Fruit fly (Drosophila melanogaster) whole organism, embryonic: ENCODE data around the gene CG6959.

Experiments
- Ada2b ChIP-seq: fragments of 200-800 bp; sonication (Bioruptor generic); IDR thresholded peaks from 2 replicates; pipeline ENCODE4 v1.3.6; 2022; ENCODE audit warnings: missing biosample characterization, missing genetic modification characterization
- C15 ChIP-seq: fragments of 200-800 bp; sonication (Bioruptor generic); IDR thresholded peaks from 3 replicates; pipeline ENCODE4 v1.3.6; 2022; ENCODE audit warnings: missing biosample characterization, missing genetic modification characterization
- CG10979 ChIP-seq: fragments of 200-800 bp; sonication (Bioruptor generic); optimal IDR thresholded peaks from 2 replicates; lab custom pipeline; 2018; ENCODE audit warnings: missing biosample characterization, mild to moderate bottlenecking, missing genetic modification characterization, moderate library complexity
- CG11456 ChIP-seq: fragments of 200-800 bp; sonication (Bioruptor generic); IDR thresholded peaks from 3 replicates; pipeline ENCODE4 v1.3.6; 2022; ENCODE audit warnings: missing biosample characterization, missing genetic modification characterization
- CG12769 ChIP-seq: fragments of 200-800 bp; sonication (Bioruptor generic); optimal IDR thresholded peaks from 2 replicates; lab custom pipeline; 2019; ENCODE audit warnings: missing biosample characterization, mild to moderate bottlenecking, missing genetic modification characterization, moderate library complexity
- CG15514 ChIP-seq: fragments of 200-800 bp; sonication (Bioruptor generic); optimal IDR thresholded peaks from 3 replicates; lab custom pipeline; 2017; ENCODE audit warnings: missing biosample characterization, missing genetic modification characterization, mild to moderate bottlenecking, moderate library complexity, missing genetic modification reagents
- CG17802 ChIP-seq: fragments of 200-800 bp; sonication (Bioruptor generic); optimal IDR thresholded peaks from 2 replicates; lab custom pipeline; 2018; ENCODE audit warnings: missing biosample characterization, mild to moderate bottlenecking, missing genetic modification characterization, moderate library complexity
- CG2116 ChIP-seq: fragments of 200-800 bp; sonication (Bioruptor generic); optimal IDR thresholded peaks from 3 replicates; lab custom pipeline; 2018; ENCODE audit warnings: missing biosample characterization, mild to moderate bottlenecking, missing genetic modification characterization
- CG2712 ChIP-seq: fragments of 200-800 bp; optimal IDR thresholded peaks from 3 replicates; lab custom pipeline; 2019; ENCODE audit warnings: missing biosample characterization, mild to moderate bottlenecking, missing genetic modification characterization, moderate library complexity
- CG2875 ChIP-seq: fragments of 200-800 bp; sonication (Bioruptor generic); optimal IDR thresholded peaks from 2 replicates; lab custom pipeline; 2017; ENCODE audit warnings: missing biosample characterization, mild to moderate bottlenecking, missing genetic modification characterization, missing genetic modification reagents
- CG2889 ChIP-seq: fragments of 200-800 bp; sonication (Bioruptor generic); IDR thresholded peaks from 3 replicates; pipeline ENCODE4 v1.3.6; 2022; ENCODE audit warnings: missing biosample characterization, missing genetic modification characterization
- CG30403 ChIP-seq: fragments of 200-800 bp; sonication (Bioruptor generic); optimal IDR thresholded peaks from 3 replicates; lab custom pipeline; 2016; ENCODE audit warnings: missing biosample characterization, missing genetic modification characterization
- CG31224 ChIP-seq: fragments of 200-800 bp; sonication (Bioruptor generic); IDR thresholded peaks from 2 replicates; pipeline ENCODE4 v1.3.6; 2022; ENCODE audit warnings: missing biosample characterization, missing genetic modification characterization
- CG42726 ChIP-seq: fragments of 200-800 bp; sonication (Bioruptor generic); IDR thresholded peaks from 2 replicates; pipeline ENCODE4 v1.3.6; 2022; ENCODE audit warnings: missing biosample characterization, missing genetic modification characterization; ENCODE audit not compliant: partially characterized antibody
- CG5245 ChIP-seq: fragments of 200-800 bp; sonication (Bioruptor generic); optimal IDR thresholded peaks from 3 replicates; lab custom pipeline; 2016; ENCODE audit warnings: missing biosample characterization, missing genetic modification characterization
- CG7963 ChIP-seq: fragments of 200-800 bp; sonication (Bioruptor generic); IDR thresholded peaks from 3 replicates; pipeline ENCODE4 v1.3.6; 2022; ENCODE audit warnings: missing biosample characterization, missing genetic modification characterization; ENCODE audit not compliant: partially characterized antibody
- CG7987 ChIP-seq: fragments of 200-800 bp; sonication (Bioruptor generic); optimal IDR thresholded peaks from 2 replicates; lab custom pipeline; 2018; ENCODE audit warnings: missing biosample characterization, mild to moderate bottlenecking, missing genetic modification characterization, moderate library complexity
- CG9727 ChIP-seq: fragments of 200-800 bp; sonication (Bioruptor generic); optimal IDR thresholded peaks from 3 replicates; lab custom pipeline; 2017; ENCODE audit warnings: missing biosample characterization, mild to moderate bottlenecking, missing genetic modification characterization
- Camta ChIP-seq: fragments of 200-800 bp; sonication (Bioruptor generic); optimal IDR thresholded peaks from 2 replicates; lab custom pipeline; 2016; ENCODE audit warnings: missing biosample characterization, missing genetic modification characterization
- D19B ChIP-seq: fragments of 200-800 bp; sonication (Bioruptor generic); optimal IDR thresholded peaks from 2 replicates; lab custom pipeline; 2017; ENCODE audit warnings: missing biosample characterization, mild to moderate bottlenecking, missing genetic modification characterization
- Dbx ChIP-seq: fragments of 200-800 bp; sonication (Bioruptor generic); IDR thresholded peaks from 3 replicates; pipeline ENCODE4 v1.3.6; 2022; ENCODE audit warnings: missing biosample characterization, missing genetic modification characterization
- Dp ChIP-seq: fragments of 200-800 bp; sonication (Bioruptor generic); optimal IDR thresholded peaks from 2 replicates; lab custom pipeline; 2018; ENCODE audit warnings: missing biosample characterization, mild to moderate bottlenecking, missing genetic modification characterization, moderate library complexity
- Gug ChIP-seq: fragments of 200-800 bp; sonication (Bioruptor generic); IDR thresholded peaks from 4 replicates; pipeline ENCODE4 v1.3.6; 2022; ENCODE audit warnings: missing biosample characterization, missing genetic modification characterization
- H15 ChIP-seq: fragments of 200-800 bp; sonication (Bioruptor generic); IDR thresholded peaks from 3 replicates; pipeline ENCODE4 v1.3.6; 2022; ENCODE audit warnings: missing biosample characterization, missing genetic modification characterization
- Hr51 ChIP-seq, 2 experiments: fragments of 200-800 bp; sonication (Bioruptor generic); optimal IDR thresholded peaks; 2 replicates in 1 of 2; 3 replicates in 1 of 2; lab custom pipeline; 2016 to 2018; ENCODE audit warnings: missing biosample characterization in 2 of 2, missing genetic modification characterization in 2 of 2, mild to moderate bottlenecking in 1 of 2, moderate library complexity in 1 of 2
- MBD-R2 ChIP-seq: fragments of 200-800 bp; sonication (Bioruptor generic); IDR thresholded peaks from 2 replicates; pipeline ENCODE4 v1.3.6; 2022; ENCODE audit warnings: missing biosample characterization, missing genetic modification characterization
- Mad ChIP-seq: fragments of 200-800 bp; sonication (Bioruptor generic); optimal IDR thresholded peaks from 2 replicates; lab custom pipeline; 2016; ENCODE audit warnings: missing biosample characterization, missing genetic modification characterization
- NC2β ChIP-seq: fragments of 200-800 bp; sonication (Bioruptor generic); optimal IDR thresholded peaks from 2 replicates; lab custom pipeline; 2016; ENCODE audit warnings: missing biosample characterization, missing genetic modification characterization
- Poxn ChIP-seq: fragments of 200-800 bp; sonication (Bioruptor generic); IDR thresholded peaks from 2 replicates; pipeline ENCODE4 v1.3.6; 2022; ENCODE audit warnings: missing biosample characterization, missing genetic modification characterization
- Scr ChIP-seq: fragments of 200-800 bp; sonication (Bioruptor generic); IDR thresholded peaks from 2 replicates; pipeline ENCODE4 v1.3.6; 2022; ENCODE audit warnings: missing biosample characterization, missing genetic modification characterization; ENCODE audit not compliant: partially characterized antibody
- TFAM ChIP-seq: fragments of 200-800 bp; sonication (Bioruptor generic); optimal IDR thresholded peaks from 2 replicates; lab custom pipeline; 2017; ENCODE audit warnings: missing biosample characterization, missing genetic modification characterization, inconsistent platforms
- al ChIP-seq: fragments of 200-800 bp; sonication (Bioruptor generic); IDR thresholded peaks from 2 replicates; pipeline ENCODE4 v1.3.6; 2022; ENCODE audit warnings: missing biosample characterization, missing genetic modification characterization
- cas ChIP-seq: fragments of 200-800 bp; sonication (Bioruptor generic); IDR thresholded peaks from 2 replicates; pipeline ENCODE4 v1.3.6; 2022; ENCODE audit warnings: missing biosample characterization, missing genetic modification characterization
- gsb-n ChIP-seq: fragments of 200-800 bp; sonication (Bioruptor generic); optimal IDR thresholded peaks from 3 replicates; lab custom pipeline; 2018; ENCODE audit warnings: missing biosample characterization, mild to moderate bottlenecking, missing genetic modification characterization
- jing ChIP-seq: fragments of 200-800 bp; sonication (Bioruptor generic); optimal IDR thresholded peaks from 2 replicates; lab custom pipeline; 2018; ENCODE audit warnings: missing biosample characterization, mild to moderate bottlenecking, missing genetic modification characterization
- jumu ChIP-seq: fragments of 200-800 bp; sonication (Bioruptor generic); optimal IDR thresholded peaks from 3 replicates; lab custom pipeline; 2016; ENCODE audit warnings: missing biosample characterization, missing genetic modification characterization
- mam ChIP-seq: fragments of 200-800 bp; sonication (Bioruptor generic); optimal IDR thresholded peaks from 3 replicates; lab custom pipeline; 2016; ENCODE audit warnings: missing biosample characterization, missing genetic modification characterization
- mld ChIP-seq: fragments of 200-800 bp; sonication (Bioruptor generic); IDR thresholded peaks from 3 replicates; pipeline ENCODE4 v1.3.6; 2022; ENCODE audit warnings: missing biosample characterization, missing genetic modification characterization; ENCODE audit not compliant: partially characterized antibody
- onecut ChIP-seq: fragments of 200-800 bp; sonication (Bioruptor generic); IDR thresholded peaks from 2 replicates; pipeline ENCODE4 v1.3.6; 2022; ENCODE audit warnings: missing biosample characterization, missing genetic modification characterization
- p53 ChIP-seq: fragments of 200-800 bp; sonication (Bioruptor generic); optimal IDR thresholded peaks from 2 replicates; lab custom pipeline; 2016; ENCODE audit warnings: missing biosample characterization, missing genetic modification characterization
- phol ChIP-seq: fragments of 200-800 bp; sonication (Bioruptor generic); optimal IDR thresholded peaks from 3 replicates; lab custom pipeline; 2018; ENCODE audit warnings: missing biosample characterization, mild to moderate bottlenecking, missing genetic modification characterization, moderate library complexity
- slp2 ChIP-seq: fragments of 200-800 bp; sonication (Bioruptor generic); optimal IDR thresholded peaks from 2 replicates; lab custom pipeline; 2016; ENCODE audit warnings: missing biosample characterization, missing genetic modification characterization
- sr ChIP-seq: fragments of 200-800 bp; sonication (Bioruptor generic); IDR thresholded peaks from 3 replicates; pipeline ENCODE4 v1.3.6; 2022; ENCODE audit warnings: missing biosample characterization, missing genetic modification characterization
- tio ChIP-seq: fragments of 200-800 bp; sonication (Bioruptor generic); optimal IDR thresholded peaks from 2 replicates; lab custom pipeline; 2017; ENCODE audit warnings: missing biosample characterization, missing genetic modification characterization, inconsistent platforms
- trem ChIP-seq: fragments of 200-800 bp; optimal IDR thresholded peaks from 3 replicates; lab custom pipeline; 2019; ENCODE audit warnings: missing biosample characterization, mild to moderate bottlenecking, missing genetic modification characterization, moderate library complexity
- unpg ChIP-seq: fragments of 200-800 bp; sonication (Bioruptor generic); optimal IDR thresholded peaks from 3 replicates; lab custom pipeline; 2018; ENCODE audit warnings: missing biosample characterization, mild to moderate bottlenecking, missing genetic modification characterization, moderate library complexity
- usp ChIP-seq: fragments of >200 bp; optimal IDR thresholded peaks from 2 replicates; lab custom pipeline; 2017; ENCODE audit warnings: missing biosample characterization, missing genetic modification characterization
- zfh2 ChIP-seq: fragments of 200-800 bp; sonication (Bioruptor generic); optimal IDR thresholded peaks from 2 replicates; lab custom pipeline; 2016; ENCODE audit warnings: missing biosample characterization, missing genetic modification characterization

The CG6959 gene

DNA sequence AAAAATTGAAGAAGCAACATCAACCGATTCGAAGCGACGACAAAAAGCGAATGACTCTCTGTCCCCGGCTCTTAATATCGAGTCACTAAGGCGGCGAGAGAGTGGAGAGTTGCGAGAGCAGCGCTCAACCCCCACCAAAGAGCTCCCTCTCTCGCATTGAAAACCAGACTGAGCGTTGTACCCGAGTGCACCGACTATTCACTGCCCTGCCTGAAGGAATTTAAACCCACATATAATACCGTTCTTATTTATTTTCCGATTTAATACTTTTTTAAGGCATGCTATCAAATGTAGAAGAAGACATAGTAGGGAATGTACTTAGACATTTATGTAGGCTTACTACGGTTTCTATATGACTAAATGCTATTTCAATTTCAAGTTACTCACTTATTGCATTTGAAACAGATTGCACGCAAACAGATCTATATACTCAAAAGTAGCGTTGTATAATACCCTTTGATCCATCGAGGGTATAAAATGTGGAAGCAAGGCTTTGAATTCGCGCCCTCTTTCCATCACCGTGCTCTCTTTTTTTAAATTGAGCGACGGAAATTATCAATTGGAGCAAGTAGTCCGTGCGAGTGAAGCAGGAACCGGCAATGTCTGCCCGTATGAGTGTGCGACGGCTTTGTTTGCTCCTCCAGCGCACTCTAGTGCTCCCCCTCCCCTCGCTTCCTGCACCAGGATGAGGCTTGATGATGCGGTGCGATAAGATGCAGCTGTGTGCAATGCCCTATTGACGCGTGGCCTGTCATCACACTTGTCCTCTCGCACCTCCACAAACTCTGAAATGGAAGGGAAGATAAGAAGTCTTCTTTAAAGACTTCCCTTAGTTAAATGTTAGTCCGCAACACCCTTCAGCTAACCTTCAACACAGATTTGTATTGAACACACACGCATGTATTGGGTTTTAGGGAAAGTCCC lies 18.1 kb upstream of the CG6959 start, which contains the start of gene mthl5 (continued):
- TF ChIP-seq NC2β (GFP tag; lab: Kevin White, UChicago) = peak; percentile 36
- no peak for TF ChIP-seq zfh2 (GFP tag; lab: Kevin White, UChicago)
- peak; percentile 77 to 82 for TF ChIP-seq Hr51 (GFP tag; optimal IDR thresholded peaks at IDR 0.05; lab: Kevin White, UChicago)
- peak; percentile 39 for TF ChIP-seq CG15514
- TF ChIP-seq CG31224 (GFP tag; lab: Robert Waterston, UW) = no peak; the same call in 1 of the 2 replicates
- TF ChIP-seq mam = peak; percentile 77
- TF ChIP-seq tio = peak; percentile 77
- TF ChIP-seq usp (GFP tag; lab: Kevin White, UChicago) = no peak
- peak; percentile 79 for TF ChIP-seq D19B
- TF ChIP-seq Mad (GFP tag; lab: Kevin White, UChicago) = peak; percentile 31
- peak; percentile 73 for TF ChIP-seq Ada2b
- TF ChIP-seq onecut (GFP tag; lab: Robert Waterston, UW) = peak; percentile 73
- peak; percentile 16 for TF ChIP-seq TFAM (GFP tag; lab: Kevin White, UChicago)
- TF ChIP-seq C15 = 0 out of 3 replicates have a peak, but pooled peaks have one; percentile 47
- 0 out of 3 replicates have a peak, but pooled peaks have one; percentile 48 for TF ChIP-seq sr (GFP tag; lab: Robert Waterston, UW)
- peak; percentile 82 for TF ChIP-seq slp2
- TF ChIP-seq al = peak; percentile 55; the same call in 1 of the 2 replicates
- TF ChIP-seq gsb-n (tag; lab: Kevin White, UChicago) = peak; percentile 68
- TF ChIP-seq CG30403 (GFP tag; lab: Kevin White, UChicago) = peak; percentile 86
- TF ChIP-seq mld = no peak
- peak; percentile 48 for TF ChIP-seq CG17802
- TF ChIP-seq jumu (GFP tag; lab: Kevin White, UChicago) = peak; percentile 78
- TF ChIP-seq CG10979 (tag; lab: Kevin White, UChicago) = peak; percentile 86
- TF ChIP-seq Dp (GFP tag; lab: Kevin White, UChicago) = no peak
- TF ChIP-seq Gug (GFP tag; lab: Robert Waterston, UW) = peak; percentile 80
- TF ChIP-seq CG2712 (tag; lab: Kevin White, UChicago) = peak; percentile 90
- peak; percentile 75 for TF ChIP-seq unpg (GFP tag; lab: Kevin White, UChicago)
- peak; percentile 80 for TF ChIP-seq CG2875 (GFP tag; lab: Kevin White, UChicago)
- TF ChIP-seq jing (GFP tag; lab: Kevin White, UChicago) = peak; percentile 74
- TF ChIP-seq CG12769 (tag; lab: Kevin White, UChicago) = peak; percentile 74
- peak; percentile 82 for TF ChIP-seq CG11456 (GFP tag; lab: Robert Waterston, UW)
- no peak for TF ChIP-seq Scr
- TF ChIP-seq CG2116 (GFP tag; lab: Kevin White, UChicago) = peak; percentile 22
- no peak for TF ChIP-seq CG7963
- peak; percentile 37 for TF ChIP-seq p53 (GFP tag; lab: Kevin White, UChicago)
- peak; percentile 88 for TF ChIP-seq CG9727 (GFP tag; lab: Kevin White, UChicago)
- TF ChIP-seq MBD-R2 = peak; percentile 27; the same call in 1 of the 2 replicates
- peak; percentile 70 for TF ChIP-seq Dbx (GFP tag; lab: Robert Waterston, UW)
- TF ChIP-seq H15 (GFP tag; lab: Robert Waterston, UW) = peak; percentile 61
- TF ChIP-seq CG42726 = no peak
- no peak for TF ChIP-seq CG7987 (GFP tag; lab: Kevin White, UChicago)
- TF ChIP-seq trem = peak; percentile 66
- no peak for TF ChIP-seq CG2889 (GFP tag; lab: Robert Waterston, UW)
- peak; percentile 68 for TF ChIP-seq CG5245 (GFP tag; lab: Kevin White, UChicago)
- no peak for TF ChIP-seq Poxn (GFP tag; lab: Robert Waterston, UW)
- peak; percentile 83 for TF ChIP-seq phol (tag; lab: Kevin White, UChicago)
- TF ChIP-seq cas (GFP tag; lab: Robert Waterston, UW) = no peak
- peak; percentile 81 for TF ChIP-seq Camta
